Fruit fly (Drosophila melanogaster) whole organism, embryonic: ENCODE measurements around the gene ago.

ENCODE experiments used
- Adf1 ChIP-seq: fragments of 200-800 bp; sonication (Bioruptor generic); IDR thresholded peaks from 2 replicates; pipeline ENCODE4 v1.3.6; 2022; ENCODE audit warnings: missing biosample characterization, missing genetic modification characterization
- CG10321 ChIP-seq: fragments of 200-800 bp; sonication (Bioruptor generic); IDR thresholded peaks from 2 replicates; pipeline ENCODE4 v1.3.6; 2022; ENCODE audit warnings: missing biosample characterization, missing genetic modification characterization
- CG10366 ChIP-seq: fragments of 200-800 bp; sonication (Bioruptor generic); IDR thresholded peaks from 2 replicates; pipeline ENCODE4 v1.3.6; 2022; ENCODE audit warnings: missing biosample characterization, missing genetic modification characterization
- CG11247 ChIP-seq: fragments of 200-800 bp; sonication (Bioruptor generic); IDR thresholded peaks from 2 replicates; pipeline ENCODE4 v1.3.6; 2022; ENCODE audit warnings: missing biosample characterization, missing genetic modification characterization
- CG11504 ChIP-seq: fragments of 200-800 bp; sonication (Bioruptor generic); optimal IDR thresholded peaks from 3 replicates; lab custom pipeline; 2019; ENCODE audit warnings: missing biosample characterization, mild to moderate bottlenecking, missing genetic modification characterization, moderate library complexity
- CG12942 ChIP-seq: fragments of 200-800 bp; sonication (Bioruptor generic); optimal IDR thresholded peaks from 3 replicates; lab custom pipeline; 2016; ENCODE audit warnings: missing biosample characterization, missing genetic modification characterization
- CG13123 ChIP-seq: fragments of 200-800 bp; sonication (Bioruptor generic); optimal IDR thresholded peaks from 2 replicates; lab custom pipeline; 2016; ENCODE audit warnings: missing biosample characterization, missing genetic modification characterization
- CG13296 ChIP-seq: fragments of 200-800 bp; sonication (Bioruptor generic); optimal IDR thresholded peaks from 3 replicates; lab custom pipeline; 2018; ENCODE audit warnings: missing biosample characterization, mild to moderate bottlenecking, missing genetic modification characterization
- CG13424 ChIP-seq: fragments of 200-800 bp; sonication (Bioruptor generic); optimal IDR thresholded peaks from 2 replicates; lab custom pipeline; 2019; ENCODE audit warnings: missing biosample characterization, mild to moderate bottlenecking, missing genetic modification characterization, moderate library complexity
- CG17328 ChIP-seq: fragments of 200-800 bp; sonication (Bioruptor generic); IDR thresholded peaks from 2 replicates; pipeline ENCODE4 v1.3.6; 2022; ENCODE audit warnings: missing biosample characterization, missing genetic modification characterization
- CG2116 ChIP-seq: fragments of 200-800 bp; sonication (Bioruptor generic); optimal IDR thresholded peaks from 3 replicates; lab custom pipeline; 2018; ENCODE audit warnings: missing biosample characterization, mild to moderate bottlenecking, missing genetic modification characterization
- CG2129 ChIP-seq: fragments of 200-800 bp; sonication (Bioruptor generic); IDR thresholded peaks from 2 replicates; pipeline ENCODE4 v1.3.6; 2022; ENCODE audit warnings: missing biosample characterization, missing genetic modification characterization; ENCODE audit not compliant: partially characterized antibody
- CG2199 ChIP-seq: fragments of 200-800 bp; sonication (Bioruptor generic); IDR thresholded peaks from 3 replicates; pipeline ENCODE4 v1.3.6; 2022; ENCODE audit warnings: missing biosample characterization, missing genetic modification characterization
- CG30020 ChIP-seq: fragments of 200-800 bp; optimal IDR thresholded peaks from 2 replicates; lab custom pipeline; 2019; ENCODE audit warnings: missing biosample characterization, mild to moderate bottlenecking, missing genetic modification characterization, moderate library complexity
- CG31224 ChIP-seq: fragments of 200-800 bp; sonication (Bioruptor generic); IDR thresholded peaks from 2 replicates; pipeline ENCODE4 v1.3.6; 2022; ENCODE audit warnings: missing biosample characterization, missing genetic modification characterization
- CG33557 ChIP-seq: fragments of 200-800 bp; sonication (Bioruptor generic); optimal IDR thresholded peaks from 2 replicates; lab custom pipeline; 2019; ENCODE audit warnings: missing biosample characterization, mild to moderate bottlenecking, missing genetic modification characterization, moderate library complexity
- CG3995 ChIP-seq: fragments of 200-800 bp; sonication (Bioruptor generic); optimal IDR thresholded peaks from 3 replicates; lab custom pipeline; 2016; ENCODE audit warnings: missing biosample characterization, missing genetic modification characterization
- CG4707 ChIP-seq: fragments of 200-800 bp; sonication (Bioruptor generic); optimal IDR thresholded peaks from 2 replicates; lab custom pipeline; 2018; ENCODE audit warnings: missing biosample characterization, mild to moderate bottlenecking, missing genetic modification characterization, moderate library complexity
- CG8281 ChIP-seq: fragments of 200-800 bp; sonication (Bioruptor generic); optimal IDR thresholded peaks from 2 replicates; lab custom pipeline; 2018; ENCODE audit warnings: missing biosample characterization, mild to moderate bottlenecking, missing genetic modification characterization, moderate library complexity
- CG9797 ChIP-seq: fragments of 200-800 bp; sonication (Bioruptor generic); optimal IDR thresholded peaks from 3 replicates; lab custom pipeline; 2018; ENCODE audit warnings: missing biosample characterization, mild to moderate bottlenecking, missing genetic modification characterization
- D ChIP-seq, 2 experiments: fragments of 200-800 bp in 1 of 2; fragments of >200 bp in 1 of 2; sonication (Bioruptor generic) in 1 of 2; optimal IDR thresholded peaks; 2 replicates in 1 of 2; 3 replicates in 1 of 2; lab custom pipeline; 2017; ENCODE audit warnings: mild to moderate bottlenecking in 1 of 2, missing biosample characterization in 1 of 2, missing genetic modification characterization in 1 of 2, missing genetic modification reagents in 1 of 2
- Dfd ChIP-seq, 2 experiments: fragments of >200 bp; optimal IDR thresholded peaks; 2 replicates each; lab custom pipeline; 2017; ENCODE audit warnings: missing biosample characterization in 2 of 2, missing genetic modification characterization in 2 of 2
- E2f1 ChIP-seq: fragments of 200-800 bp; sonication (Bioruptor generic); IDR thresholded peaks from 2 replicates; pipeline ENCODE4 v1.3.6; 2022; ENCODE audit warnings: missing biosample characterization, missing genetic modification characterization
- Fer1 ChIP-seq: fragments of 200-800 bp; sonication (Bioruptor generic); optimal IDR thresholded peaks from 2 replicates; lab custom pipeline; 2017; ENCODE audit warnings: missing biosample characterization, mild to moderate bottlenecking, missing genetic modification characterization
- HHEX ChIP-seq: fragments of 200-800 bp; sonication (Bioruptor generic); optimal IDR thresholded peaks from 3 replicates; lab custom pipeline; 2017; ENCODE audit warnings: missing biosample characterization, mild to moderate bottlenecking, missing genetic modification characterization, missing genetic modification reagents
- HLH4C ChIP-seq: fragments of 200-800 bp; sonication (Bioruptor generic); IDR thresholded peaks from 3 replicates; pipeline ENCODE4 v1.3.6; 2022; ENCODE audit warnings: missing biosample characterization, missing genetic modification characterization; ENCODE audit not compliant: partially characterized antibody
- HLH54F ChIP-seq: fragments of 200-800 bp; sonication (Bioruptor generic); optimal IDR thresholded peaks from 3 replicates; lab custom pipeline; 2016; ENCODE audit warnings: missing biosample characterization, missing genetic modification characterization
- Hr78 ChIP-seq, 2 experiments: fragments of 200-800 bp in 1 of 2; fragments of >200 bp in 1 of 2; sonication (Bioruptor generic) in 1 of 2; optimal IDR thresholded peaks; 2 replicates each; lab custom pipeline; 2017 to 2019; ENCODE audit warnings: missing biosample characterization in 2 of 2, missing genetic modification characterization in 2 of 2, mild to moderate bottlenecking in 1 of 2, moderate library complexity in 1 of 2
- MBD-R2 ChIP-seq: fragments of 200-800 bp; sonication (Bioruptor generic); IDR thresholded peaks from 2 replicates; pipeline ENCODE4 v1.3.6; 2022; ENCODE audit warnings: missing biosample characterization, missing genetic modification characterization
- Nf-YC ChIP-seq: fragments of 200-800 bp; optimal IDR thresholded peaks from 3 replicates; lab custom pipeline; 2019; ENCODE audit warnings: missing biosample characterization, mild to moderate bottlenecking, missing genetic modification characterization, moderate library complexity
- Tbp ChIP-seq: fragments of >200 bp; optimal IDR thresholded peaks from 2 replicates; lab custom pipeline; 2018; ENCODE audit warnings: missing biosample characterization, missing genetic modification characterization
- Usf ChIP-seq: fragments of 200-800 bp; sonication (Bioruptor generic); optimal IDR thresholded peaks from 2 replicates; lab custom pipeline; 2017; ENCODE audit warnings: missing genotype, missing biosample characterization, missing genetic modification characterization
- al ChIP-seq: fragments of 200-800 bp; sonication (Bioruptor generic); IDR thresholded peaks from 2 replicates; pipeline ENCODE4 v1.3.6; 2022; ENCODE audit warnings: missing biosample characterization, missing genetic modification characterization
- ato ChIP-seq: fragments of 200-800 bp; sonication (Bioruptor generic); IDR thresholded peaks from 2 replicates; pipeline ENCODE4 v1.3.6; 2022; ENCODE audit warnings: missing biosample characterization, missing genetic modification characterization; ENCODE audit not compliant: partially characterized antibody
- bab2 ChIP-seq: fragments of 200-800 bp; sonication (Bioruptor generic); optimal IDR thresholded peaks from 2 replicates; lab custom pipeline; 2016; ENCODE audit warnings: missing biosample characterization, missing genetic modification characterization
- chinmo ChIP-seq: fragments of 200-800 bp; sonication (Bioruptor generic); IDR thresholded peaks from 4 replicates; pipeline ENCODE4 v1.3.6; 2022; ENCODE audit warnings: missing biosample characterization, missing genetic modification characterization; ENCODE audit not compliant: partially characterized antibody
- esg ChIP-seq: fragments of 200-800 bp; sonication (Bioruptor generic); conservative IDR thresholded peaks from 2 replicates; pipeline ENCODE4 v1.3.6; 2022; ENCODE audit warnings: missing biosample characterization, missing genetic modification characterization
- ftz-f1 ChIP-seq: fragments of 200-800 bp; sonication (Bioruptor generic); optimal IDR thresholded peaks from 2 replicates; lab custom pipeline; 2016; ENCODE audit warnings: missing biosample characterization, missing genetic modification characterization
- gcm2 ChIP-seq: fragments of 200-800 bp; sonication (Bioruptor generic); optimal IDR thresholded peaks from 2 replicates; lab custom pipeline; 2016; ENCODE audit warnings: missing biosample characterization, missing genetic modification characterization
- hth ChIP-seq: fragments of >200 bp; optimal IDR thresholded peaks from 2 replicates; lab custom pipeline; 2017; ENCODE audit warnings: inconsistent platforms
- inv ChIP-seq: fragments of 200-800 bp; sonication (Bioruptor generic); IDR thresholded peaks from 2 replicates; pipeline ENCODE4 v1.3.6; 2022; ENCODE audit warnings: missing biosample characterization, missing genetic modification characterization; ENCODE audit not compliant: partially characterized antibody
- luna ChIP-seq: fragments of 200-800 bp; sonication (Bioruptor generic); optimal IDR thresholded peaks from 2 replicates; lab custom pipeline; 2016; ENCODE audit warnings: missing biosample characterization, missing genetic modification characterization
- nau ChIP-seq: fragments of 200-800 bp; sonication (Bioruptor generic); optimal IDR thresholded peaks from 3 replicates; lab custom pipeline; 2017; ENCODE audit warnings: missing biosample characterization, mild to moderate bottlenecking, missing genetic modification characterization, missing genetic modification reagents
- pfk ChIP-seq: fragments of 200-800 bp; sonication (Bioruptor generic); optimal IDR thresholded peaks from 2 replicates; lab custom pipeline; 2018; ENCODE audit warnings: missing biosample characterization, mild to moderate bottlenecking, missing genetic modification characterization, moderate library complexity
- pros ChIP-seq: fragments of 200-800 bp; sonication (Bioruptor generic); optimal IDR thresholded peaks from 3 replicates; lab custom pipeline; 2019; ENCODE audit warnings: missing biosample characterization, mild to moderate bottlenecking, missing genetic modification characterization, moderate library complexity
- sna ChIP-seq: fragments of 200-800 bp; sonication (Bioruptor generic); IDR thresholded peaks from 2 replicates; pipeline ENCODE4 v1.3.6; 2022; ENCODE audit warnings: missing biosample characterization, missing genetic modification characterization; ENCODE audit not compliant: partially characterized antibody
- sob ChIP-seq: fragments of 200-800 bp; sonication (Bioruptor generic); IDR thresholded peaks from 2 replicates; pipeline ENCODE4 v1.3.6; 2022; ENCODE audit warnings: missing biosample characterization, missing genetic modification characterization
- usp ChIP-seq: fragments of >200 bp; optimal IDR thresholded peaks from 2 replicates; lab custom pipeline; 2017; ENCODE audit warnings: missing biosample characterization, missing genetic modification characterization
- zen ChIP-seq: fragments of 200-800 bp; sonication (Bioruptor generic); optimal IDR thresholded peaks from 3 replicates; lab custom pipeline; 2018; ENCODE audit warnings: missing biosample characterization, mild to moderate bottlenecking, missing genetic modification characterization, moderate library complexity

ago gene

DNA sequence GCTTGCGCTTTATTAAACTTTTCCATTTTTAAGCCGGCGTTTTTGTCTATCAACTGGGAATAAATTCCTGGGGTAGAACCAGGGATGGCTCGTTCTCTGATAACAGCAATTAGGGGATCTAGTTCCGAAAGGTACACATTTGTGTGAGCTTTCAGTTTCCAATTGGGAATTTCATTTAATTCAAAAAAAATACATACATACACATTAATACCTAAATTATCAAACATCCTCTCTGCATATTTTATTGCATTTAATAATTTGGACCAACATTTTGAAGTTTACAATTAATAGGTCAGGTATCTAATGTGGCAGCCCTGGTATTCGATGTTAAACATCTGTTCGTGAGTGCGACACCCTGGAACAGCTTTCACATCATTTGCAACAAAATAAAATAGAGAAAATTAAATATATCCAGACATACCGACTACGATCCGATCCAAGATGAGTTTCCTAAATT lies 5.0 kb upstream of the ago start, which contains the start of the genes CG15011 and CG1309 (continued):
- peak; percentile 86 for TF ChIP-seq CG33557 (GFP tag; lab: Kevin White, UChicago)
- peak; percentile 79 for TF ChIP-seq CG30020 (tag; lab: Kevin White, UChicago)
- TF ChIP-seq CG13424 (tag; lab: Kevin White, UChicago), result peak; percentile 90
- TF ChIP-seq CG17328 (GFP tag; lab: Robert Waterston, UW), result peak; percentile 77
- peak; percentile 78 for TF ChIP-seq sob (GFP tag; lab: Robert Waterston, UW)
- no peak for TF ChIP-seq usp (GFP tag; lab: Kevin White, UChicago)
- TF ChIP-seq inv (GFP tag; lab: Robert Waterston, UW), result peak; percentile 39; the same call in 1 of the 2 replicates
- TF ChIP-seq Tbp (GFP tag; lab: Kevin White, UChicago), result no peak
- peak; percentile 52 for TF ChIP-seq HHEX (GFP tag; lab: Kevin White, UChicago)
- TF ChIP-seq CG31224 (GFP tag; lab: Robert Waterston, UW), result peak; percentile 59
- peak; percentile 84 for TF ChIP-seq CG11504 (tag; lab: Kevin White, UChicago)
- peak; percentile 82 for TF ChIP-seq CG13123 (GFP tag; lab: Kevin White, UChicago)
- peak; percentile 68 for TF ChIP-seq E2f1 (GFP tag; lab: Robert Waterston, UW)
- no peak for TF ChIP-seq ftz-f1 (GFP tag; lab: Kevin White, UChicago)
- 0 out of 2 replicates have a peak, but pooled peaks have one; percentile 6 for TF ChIP-seq CG10321 (GFP tag; lab: Robert Waterston, UW)
- TF ChIP-seq CG10366 (GFP tag; lab: Robert Waterston, UW), result peak; percentile 76
- TF ChIP-seq zen (tag; lab: Kevin White, UChicago), result peak; percentile 85
- TF ChIP-seq hth (lab: Kevin White, UChicago), result no peak
- peak; percentile 72 for TF ChIP-seq esg (GFP tag; lab: Robert Waterston, UW)
- peak; percentile 51 for TF ChIP-seq Usf
- TF ChIP-seq ato, result no peak
- peak in 1 of 2 experiments; percentile 46 for TF ChIP-seq Hr78 (GFP tag; optimal IDR thresholded peaks at IDR 0.05; lab: Kevin White, UChicago)
- no peak for TF ChIP-seq HLH4C (GFP tag; lab: Robert Waterston, UW)
- peak; percentile 85 for TF ChIP-seq Fer1 (GFP tag; lab: Kevin White, UChicago)
- no peak for TF ChIP-seq D (optimal IDR thresholded peaks at IDR 0.05; lab: Kevin White, UChicago)
- peak; percentile 66 for TF ChIP-seq D (GFP tag; optimal IDR thresholded peaks at IDR 0.05; lab: Kevin White, UChicago)
- peak; percentile 56; the same call in 1 of the 2 replicates for TF ChIP-seq CG11247 (GFP tag; lab: Robert Waterston, UW)
- peak; percentile 87 for TF ChIP-seq bab2
- peak; percentile 59 for TF ChIP-seq Adf1
- peak; percentile 28 for TF ChIP-seq CG4707 (GFP tag; lab: Kevin White, UChicago)
- TF ChIP-seq CG2129 (GFP tag; lab: Robert Waterston, UW), result no peak
- TF ChIP-seq HLH54F (GFP tag; lab: Kevin White, UChicago), result peak; percentile 90
- 0 out of 3 replicates have a peak, but pooled peaks have one; percentile 23 for TF ChIP-seq CG2199 (GFP tag; lab: Robert Waterston, UW)
- peak; percentile 76 for TF ChIP-seq CG2116 (GFP tag; lab: Kevin White, UChicago)
- no peak for TF ChIP-seq Dfd (GFP tag; optimal IDR thresholded peaks at IDR 0.05; lab: Kevin White, UChicago)
- peak; percentile 97 for TF ChIP-seq MBD-R2 (GFP tag; lab: Robert Waterston, UW)
- TF ChIP-seq CG13296 (GFP tag; lab: Kevin White, UChicago), result peak; percentile 78
- TF ChIP-seq pfk (GFP tag; lab: Kevin White, UChicago), result no peak
- TF ChIP-seq chinmo (GFP tag; lab: Robert Waterston, UW), result 0 out of 4 replicates have a peak, but pooled peaks have one; percentile 32
- peak; percentile 40 for TF ChIP-seq CG8281 (tag; lab: Kevin White, UChicago)
- peak; percentile 14 for TF ChIP-seq gcm2 (GFP tag; lab: Kevin White, UChicago)
- TF ChIP-seq CG9797 (GFP tag; lab: Kevin White, UChicago), result peak; percentile 32
- TF ChIP-seq sna (GFP tag; lab: Robert Waterston, UW), result no peak
- no peak for TF ChIP-seq pros (GFP tag; lab: Kevin White, UChicago)
- peak; percentile 79 for TF ChIP-seq Nf-YC (tag; lab: Kevin White, UChicago)
- TF ChIP-seq luna (GFP tag; lab: Kevin White, UChicago), result peak; percentile 86
- peak; percentile 63 for TF ChIP-seq CG3995 (GFP tag; lab: Kevin White, UChicago)
- no peak for TF ChIP-seq nau (GFP tag; lab: Kevin White, UChicago)
- peak; percentile 60 for TF ChIP-seq CG12942 (GFP tag; lab: Kevin White, UChicago)
- peak; percentile 78 for TF ChIP-seq al (GFP tag; lab: Robert Waterston, UW)
